Fruit fly (Drosophila melanogaster) whole organism, embryonic: ENCODE data around the gene PIG-Q.
A peak's percentile ranks its signal among the peaks of the same experiment; 100 is the strongest.

ENCODE experiments used
- Antp ChIP-seq: fragments of 200-800 bp; sonication (Bioruptor generic); optimal IDR thresholded peaks from 3 replicates; lab custom pipeline; 2016; ENCODE audit warnings: missing biosample characterization, missing genetic modification characterization
- CG12071 ChIP-seq: fragments of 200-800 bp; sonication (Bioruptor generic); optimal IDR thresholded peaks from 3 replicates; lab custom pipeline; 2018; ENCODE audit warnings: missing biosample characterization, mild to moderate bottlenecking, missing genetic modification characterization
- CG12104 ChIP-seq: fragments of 200-800 bp; sonication (Bioruptor generic); optimal IDR thresholded peaks from 3 replicates; lab custom pipeline; 2016; ENCODE audit warnings: missing biosample characterization, missing genetic modification characterization
- CG12155 ChIP-seq: fragments of 200-800 bp; sonication (Bioruptor generic); optimal IDR thresholded peaks from 3 replicates; lab custom pipeline; 2016; ENCODE audit warnings: missing biosample characterization, missing genetic modification characterization
- CG13424 ChIP-seq: fragments of 200-800 bp; sonication (Bioruptor generic); optimal IDR thresholded peaks from 2 replicates; lab custom pipeline; 2019; ENCODE audit warnings: missing biosample characterization, mild to moderate bottlenecking, missing genetic modification characterization, moderate library complexity
- CG14050 ChIP-seq: fragments of 200-800 bp; sonication (Bioruptor generic); IDR thresholded peaks from 3 replicates; pipeline ENCODE4 v1.3.6; 2022; ENCODE audit warnings: missing biosample characterization, missing genetic modification characterization
- CG15011 ChIP-seq: fragments of 200-800 bp; sonication (Bioruptor generic); optimal IDR thresholded peaks from 3 replicates; lab custom pipeline; 2018; ENCODE audit warnings: missing biosample characterization, mild to moderate bottlenecking, missing genetic modification characterization
- CG17186 ChIP-seq: fragments of 200-800 bp; sonication (Bioruptor generic); optimal IDR thresholded peaks from 3 replicates; lab custom pipeline; 2017; ENCODE audit warnings: missing biosample characterization, missing genetic modification reagents, missing genetic modification characterization
- CG2202 ChIP-seq: fragments of 200-800 bp; sonication (Bioruptor generic); optimal IDR thresholded peaks from 2 replicates; lab custom pipeline; 2018; ENCODE audit warnings: missing biosample characterization, mild to moderate bottlenecking, missing genetic modification characterization
- CG3065 ChIP-seq: fragments of 200-800 bp; sonication (Bioruptor generic); optimal IDR thresholded peaks from 2 replicates; lab custom pipeline; 2016; ENCODE audit warnings: missing biosample characterization, missing genetic modification characterization
- CG32767 ChIP-seq: fragments of 200-800 bp; sonication (Bioruptor generic); IDR thresholded peaks from 2 replicates; pipeline ENCODE4 v1.3.6; 2022; ENCODE audit warnings: missing biosample characterization, missing genetic modification characterization
- CG32772 ChIP-seq: fragments of 200-800 bp; sonication (Bioruptor generic); IDR thresholded peaks from 2 replicates; pipeline ENCODE4 v1.3.6; 2022; ENCODE audit warnings: missing biosample characterization, missing genetic modification characterization
- CG34422 ChIP-seq: fragments of 200-800 bp; sonication (Bioruptor generic); IDR thresholded peaks from 3 replicates; pipeline ENCODE4 v1.3.6; 2022; ENCODE audit warnings: missing biosample characterization, missing genetic modification characterization
- CG4328 ChIP-seq: fragments of 200-800 bp; sonication (Bioruptor generic); optimal IDR thresholded peaks from 3 replicates; lab custom pipeline; 2017; ENCODE audit warnings: missing biosample characterization, missing genetic modification reagents, missing genetic modification characterization
- CG4617 ChIP-seq: fragments of 200-800 bp; sonication (Bioruptor generic); optimal IDR thresholded peaks from 3 replicates; lab custom pipeline; 2016; ENCODE audit warnings: missing biosample characterization, missing genetic modification characterization, borderline replicate concordance
- CG6175 ChIP-seq: fragments of 200-800 bp; sonication (Bioruptor generic); IDR thresholded peaks from 3 replicates; pipeline ENCODE4 v1.3.6; 2022; ENCODE audit warnings: missing biosample characterization, missing genetic modification characterization
- CG6272 ChIP-seq: fragments of 200-800 bp; sonication (Bioruptor generic); IDR thresholded peaks from 2 replicates; pipeline ENCODE4 v1.3.6; 2022; ENCODE audit warnings: missing biosample characterization, missing genetic modification characterization
- CG6654 ChIP-seq: fragments of 200-800 bp; sonication (Bioruptor generic); optimal IDR thresholded peaks from 2 replicates; lab custom pipeline; 2017; ENCODE audit warnings: missing biosample characterization, mild to moderate bottlenecking, missing genetic modification characterization
- CG6765 ChIP-seq: fragments of 200-800 bp; sonication (Bioruptor generic); optimal IDR thresholded peaks from 3 replicates; lab custom pipeline; 2017; ENCODE audit warnings: missing biosample characterization, mild to moderate bottlenecking, missing genetic modification characterization
- CG8089 ChIP-seq: fragments of 200-800 bp; sonication (Bioruptor generic); optimal IDR thresholded peaks from 3 replicates; lab custom pipeline; 2016; ENCODE audit warnings: missing biosample characterization, missing genetic modification characterization
- CG8765 ChIP-seq: fragments of 200-800 bp; sonication (Bioruptor generic); IDR thresholded peaks from 2 replicates; pipeline ENCODE4 v1.3.6; 2022; ENCODE audit warnings: missing biosample characterization, missing genetic modification characterization
- CG9932 ChIP-seq: fragments of 200-800 bp; sonication (Bioruptor generic); IDR thresholded peaks from 2 replicates; pipeline ENCODE4 v1.3.6; 2022; ENCODE audit warnings: missing biosample characterization, missing genetic modification characterization
- Dek ChIP-seq: fragments of 200-800 bp; sonication (Bioruptor generic); optimal IDR thresholded peaks from 3 replicates; lab custom pipeline; 2019; ENCODE audit warnings: missing biosample characterization, mild to moderate bottlenecking, missing genetic modification characterization, moderate library complexity
- Ets65A ChIP-seq: fragments of 200-800 bp; sonication (Bioruptor generic); peaks from one replicate; lab custom pipeline; 2016; ENCODE audit warnings: missing biosample characterization, missing genetic modification characterization
- Fer1 ChIP-seq: fragments of 200-800 bp; sonication (Bioruptor generic); optimal IDR thresholded peaks from 2 replicates; lab custom pipeline; 2017; ENCODE audit warnings: missing biosample characterization, mild to moderate bottlenecking, missing genetic modification characterization
- Fer3 ChIP-seq: fragments of 200-800 bp; sonication (Bioruptor generic); optimal IDR thresholded peaks from 2 replicates; lab custom pipeline; 2018; ENCODE audit warnings: missing biosample characterization, mild to moderate bottlenecking, missing genetic modification characterization, moderate library complexity
- H2.0 ChIP-seq: fragments of 200-800 bp; sonication (Bioruptor generic); IDR thresholded peaks from 2 replicates; pipeline ENCODE4 v1.3.6; 2022; ENCODE audit warnings: missing biosample characterization, missing genetic modification characterization
- HHEX ChIP-seq: fragments of 200-800 bp; sonication (Bioruptor generic); optimal IDR thresholded peaks from 3 replicates; lab custom pipeline; 2017; ENCODE audit warnings: missing biosample characterization, mild to moderate bottlenecking, missing genetic modification characterization, missing genetic modification reagents
- Mad ChIP-seq: fragments of 200-800 bp; sonication (Bioruptor generic); optimal IDR thresholded peaks from 2 replicates; lab custom pipeline; 2016; ENCODE audit warnings: missing biosample characterization, missing genetic modification characterization
- NK7.1 ChIP-seq: fragments of 200-800 bp; sonication (Bioruptor generic); optimal IDR thresholded peaks from 3 replicates; lab custom pipeline; 2016; ENCODE audit warnings: missing biosample characterization, missing genetic modification characterization
- Nf-YB ChIP-seq: fragments of 200-800 bp; sonication (Bioruptor generic); optimal IDR thresholded peaks from 3 replicates; lab custom pipeline; 2019; ENCODE audit warnings: missing biosample characterization, mild to moderate bottlenecking, missing genetic modification characterization, moderate library complexity
- Pdp1 ChIP-seq, 2 experiments: fragments of 200-800 bp; sonication (Bioruptor generic); optimal IDR thresholded peaks; 3 replicates each; lab custom pipeline; 2016; ENCODE audit warnings: missing biosample characterization in 2 of 2, missing genetic modification characterization in 2 of 2, mild to moderate bottlenecking in 1 of 2, moderate library complexity in 1 of 2
- Sry-β ChIP-seq: fragments of 200-800 bp; sonication (Bioruptor generic); optimal IDR thresholded peaks from 2 replicates; lab custom pipeline; 2018; ENCODE audit warnings: missing biosample characterization, mild to moderate bottlenecking, missing genetic modification characterization, moderate library complexity
- ab ChIP-seq: fragments of 200-800 bp; sonication (Bioruptor generic); optimal IDR thresholded peaks from 2 replicates; lab custom pipeline; 2016; ENCODE audit warnings: missing biosample characterization, missing genetic modification characterization
- cato ChIP-seq: fragments of 200-800 bp; sonication (Bioruptor generic); optimal IDR thresholded peaks from 2 replicates; lab custom pipeline; 2016; ENCODE audit warnings: missing biosample characterization, missing genetic modification characterization, borderline replicate concordance
- chm ChIP-seq: fragments of 200-800 bp; sonication (Bioruptor generic); IDR thresholded peaks from 2 replicates; pipeline ENCODE4 v1.3.6; 2022; ENCODE audit warnings: missing biosample characterization, missing genetic modification characterization
- dysf ChIP-seq: fragments of 200-800 bp; sonication (Bioruptor generic); IDR thresholded peaks from 3 replicates; pipeline ENCODE4 v1.3.6; 2022; ENCODE audit warnings: missing biosample characterization, missing genetic modification characterization
- ewg ChIP-seq: fragments of 200-800 bp; sonication (Bioruptor generic); optimal IDR thresholded peaks from 3 replicates; lab custom pipeline; 2017; ENCODE audit warnings: mild to moderate bottlenecking, missing biosample characterization, missing genetic modification reagents, missing genetic modification characterization
- fu2 ChIP-seq: fragments of 200-800 bp; sonication (Bioruptor generic); optimal IDR thresholded peaks from 2 replicates; lab custom pipeline; 2016; ENCODE audit warnings: missing biosample characterization, missing genetic modification characterization
- grau ChIP-seq: fragments of 200-800 bp; optimal IDR thresholded peaks from 3 replicates; lab custom pipeline; 2019; ENCODE audit warnings: missing biosample characterization, mild to moderate bottlenecking, missing genetic modification characterization, moderate library complexity
- kah ChIP-seq: fragments of 200-800 bp; sonication (Bioruptor generic); optimal IDR thresholded peaks from 2 replicates; lab custom pipeline; 2018; ENCODE audit warnings: missing biosample characterization, mild to moderate bottlenecking, missing genetic modification characterization
- lola ChIP-seq, 3 experiments: fragments of >200 bp in 2 of 3; fragments of 200-800 bp in 1 of 3; sonication (Bioruptor generic) in 1 of 3; optimal IDR thresholded peaks; 2 replicates each; lab custom pipeline; 2017 to 2019; ENCODE audit warnings: missing biosample characterization in 3 of 3, missing genetic modification characterization in 3 of 3, mild to moderate bottlenecking in 1 of 3, moderate library complexity in 1 of 3
- mam ChIP-seq: fragments of 200-800 bp; sonication (Bioruptor generic); optimal IDR thresholded peaks from 3 replicates; lab custom pipeline; 2016; ENCODE audit warnings: missing biosample characterization, missing genetic modification characterization
- mirr ChIP-seq: fragments of 200-800 bp; sonication (Bioruptor generic); optimal IDR thresholded peaks from 3 replicates; lab custom pipeline; 2018; ENCODE audit warnings: missing biosample characterization, mild to moderate bottlenecking, missing genetic modification characterization
- nmo ChIP-seq: fragments of 200-800 bp; sonication (Bioruptor generic); optimal IDR thresholded peaks from 2 replicates; lab custom pipeline; 2018; ENCODE audit warnings: missing biosample characterization, mild to moderate bottlenecking, missing genetic modification characterization, moderate library complexity
- pho ChIP-seq: fragments of 200-800 bp; sonication (Bioruptor generic); optimal IDR thresholded peaks from 2 replicates; lab custom pipeline; 2016; ENCODE audit warnings: missing biosample characterization, missing genetic modification characterization
- prd ChIP-seq, 3 experiments: fragments of >200 bp in 2 of 3; fragments of 200-800 bp in 1 of 3; sonication (Bioruptor generic) in 1 of 3; optimal IDR thresholded peaks in 2 of 3; IDR thresholded peaks in 1 of 3; 2 replicates in 2 of 3; 3 replicates in 1 of 3; pipeline versions ENCODE4 v1.3.6 to Lab custom; 2017 to 2022; ENCODE audit warnings: missing biosample characterization in 1 of 3, missing genetic modification characterization in 1 of 3
- sr ChIP-seq: fragments of 200-800 bp; sonication (Bioruptor generic); IDR thresholded peaks from 3 replicates; pipeline ENCODE4 v1.3.6; 2022; ENCODE audit warnings: missing biosample characterization, missing genetic modification characterization
- unc-4 ChIP-seq: fragments of 200-800 bp; sonication (Bioruptor generic); IDR thresholded peaks from 2 replicates; pipeline ENCODE4 v1.3.6; 2022; ENCODE audit warnings: missing biosample characterization, missing genetic modification characterization; ENCODE audit not compliant: partially characterized antibody
- wdn ChIP-seq: fragments of 200-800 bp; sonication (Bioruptor generic); IDR thresholded peaks from 2 replicates; pipeline ENCODE4 v1.3.6; 2022; ENCODE audit warnings: missing biosample characterization, missing genetic modification characterization

PIG-Q gene

DNA sequence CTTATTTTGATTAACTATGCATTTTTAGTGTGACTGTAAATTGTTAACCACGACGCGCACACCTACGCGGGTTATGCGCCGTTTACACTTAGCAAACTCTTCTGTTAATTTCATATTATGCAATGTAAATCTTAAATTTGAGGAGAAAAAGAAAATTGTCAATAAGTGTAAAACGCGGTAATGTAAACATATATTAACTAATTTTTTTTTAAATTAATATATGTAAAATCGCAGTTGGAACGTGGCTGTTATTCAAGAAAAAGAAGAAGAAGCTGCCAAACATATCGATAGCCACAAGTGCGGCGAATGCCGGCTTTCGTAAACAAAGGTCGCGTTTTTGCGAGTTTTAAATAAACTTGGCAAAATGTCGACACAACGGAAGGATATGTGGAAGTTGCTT is 32.5 kb downstream of the PIG-Q start, which contains the start of the genes TH1 and mei-41 (continued):
- peak; percentile 91 for TF ChIP-seq CG13424
- TF ChIP-seq CG12155 (GFP tag; lab: Kevin White, UChicago) = no peak
- no peak for TF ChIP-seq CG12071 (GFP tag; lab: Kevin White, UChicago)
- TF ChIP-seq Sry-β (GFP tag; lab: Kevin White, UChicago) = peak; percentile 56
- TF ChIP-seq pho (GFP tag; lab: Kevin White, UChicago) = peak; percentile 58
- peak; percentile 26 for TF ChIP-seq Antp (GFP tag; lab: Kevin White, UChicago)
- peak; percentile 82 for TF ChIP-seq ewg (GFP tag; lab: Kevin White, UChicago)
- TF ChIP-seq dysf = peak; percentile 96
- TF ChIP-seq CG6175 (GFP tag; lab: Robert Waterston, UW) = peak; percentile 91
- peak; percentile 74 for TF ChIP-seq CG3065 (GFP tag; lab: Kevin White, UChicago)
- TF ChIP-seq Mad = peak; percentile 78
- peak; percentile 94 for TF ChIP-seq H2.0 (GFP tag; lab: Robert Waterston, UW)
- peak; percentile 72 for TF ChIP-seq HHEX (GFP tag; lab: Kevin White, UChicago)
- TF ChIP-seq Ets65A (GFP tag; lab: Kevin White, UChicago) = peak; percentile 95
- TF ChIP-seq CG4617 (GFP tag; lab: Kevin White, UChicago) = peak; percentile 63
- TF ChIP-seq Nf-YB (GFP tag; lab: Kevin White, UChicago) = peak; percentile 64
- TF ChIP-seq cato (GFP tag; lab: Kevin White, UChicago) = peak; percentile 74
- no peak for TF ChIP-seq CG15011 (GFP tag; lab: Kevin White, UChicago)
- peak; percentile 81 for TF ChIP-seq CG12104 (GFP tag; lab: Kevin White, UChicago)
- TF ChIP-seq wdn (GFP tag; lab: Robert Waterston, UW) = peak; percentile 89
- peak; percentile 93 for TF ChIP-seq CG8765 (GFP tag; lab: Robert Waterston, UW)
- TF ChIP-seq fu2 (GFP tag; lab: Kevin White, UChicago) = peak; percentile 7
- TF ChIP-seq CG6654 (GFP tag; lab: Kevin White, UChicago) = peak; percentile 59
- TF ChIP-seq CG2202 (tag; lab: Kevin White, UChicago) = peak; percentile 51
- TF ChIP-seq Fer3 (tag; lab: Kevin White, UChicago) = peak; percentile 88
- no peak for TF ChIP-seq mirr (GFP tag; lab: Kevin White, UChicago)
- peak; percentile 95 for TF ChIP-seq CG6272 (GFP tag; lab: Robert Waterston, UW)
- TF ChIP-seq sr (GFP tag; lab: Robert Waterston, UW) = no peak; the same call in 2 of the 3 replicates
- TF ChIP-seq unc-4 (GFP tag; lab: Robert Waterston, UW) = peak; percentile 54; the same call in 1 of the 2 replicates
- peak in 1 of 2 experiments; percentile 67 for TF ChIP-seq Pdp1 (GFP tag; optimal IDR thresholded peaks at IDR 0.05; lab: Kevin White, UChicago)
- TF ChIP-seq prd (optimal IDR thresholded peaks at IDR 0.05; lab: Kevin White, UChicago) = no peak
- peak; percentile 98 for TF ChIP-seq prd (GFP tag; IDR thresholded peaks at IDR 0.05; lab: Robert Waterston, UW)
- TF ChIP-seq Dek (tag; lab: Kevin White, UChicago) = peak; percentile 87
- peak; percentile 98 for TF ChIP-seq CG34422
- TF ChIP-seq grau = peak; percentile 90
- TF ChIP-seq CG4328 (GFP tag; lab: Kevin White, UChicago) = peak; percentile 64
- TF ChIP-seq CG9932 (GFP tag; lab: Robert Waterston, UW) = peak; percentile 94
- peak; percentile 5 for TF ChIP-seq NK7.1
- TF ChIP-seq CG8089 (GFP tag; lab: Kevin White, UChicago) = peak; percentile 39
- TF ChIP-seq Fer1 (GFP tag; lab: Kevin White, UChicago) = no peak
- TF ChIP-seq CG6765 (GFP tag; lab: Kevin White, UChicago) = peak; percentile 19
- peak; percentile 91 for TF ChIP-seq CG32767 (GFP tag; lab: Robert Waterston, UW)
- TF ChIP-seq mam (GFP tag; lab: Kevin White, UChicago) = peak; percentile 66
- TF ChIP-seq nmo = peak; percentile 96
- TF ChIP-seq CG17186 (GFP tag; lab: Kevin White, UChicago) = peak; percentile 86
- peak in 2 of 3 experiments; percentile 83 to 89 for TF ChIP-seq lola (GFP tag; optimal IDR thresholded peaks at IDR 0.05; lab: Kevin White, UChicago)
- peak; percentile 96 for TF ChIP-seq CG32772 (GFP tag; lab: Robert Waterston, UW)
- peak; percentile 58 for TF ChIP-seq kah (GFP tag; lab: Kevin White, UChicago)
- peak; percentile 89 for TF ChIP-seq CG14050 (GFP tag; lab: Robert Waterston, UW)
- peak; percentile 90 for TF ChIP-seq chm
- no peak for TF ChIP-seq ab
